Worm (Caenorhabditis elegans): ENCODE measurements around the gene mma-1.

DNA sequence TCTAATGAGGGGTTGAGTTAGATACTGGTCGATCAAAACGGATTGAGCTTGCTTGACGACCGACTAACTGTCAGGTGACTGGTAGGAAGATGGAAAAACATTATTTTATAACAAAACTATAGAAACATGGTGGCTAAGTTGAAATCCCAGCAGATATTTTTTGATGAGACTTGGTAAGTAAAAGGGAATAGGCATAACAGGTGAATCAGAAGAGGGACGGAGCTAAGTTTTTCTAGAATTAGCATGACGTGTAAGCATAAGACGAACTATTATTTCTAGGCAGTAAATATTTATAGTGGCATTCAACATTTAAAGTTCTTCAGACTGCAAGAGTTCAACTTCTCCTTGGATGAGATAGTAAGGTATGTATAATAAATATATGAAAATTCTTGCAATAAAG, 48.4 kb upstream of the mma-1 start, which contains the start of gene F56H9.8:
- TF ChIP-seq flt-1 (GFP tag; IDR thresholded peaks at IDR 0.05): no peak
- no peak for TF ChIP-seq ama-1 (optimal IDR thresholded peaks at IDR 0.05)
- no peak for TF ChIP-seq pes-1 (GFP tag; IDR thresholded peaks at IDR 0.05)
- TF ChIP-seq ceh-13 (GFP tag; optimal IDR thresholded peaks at IDR 0.05): no peak
- TF ChIP-seq hnd-1 (tag; optimal IDR thresholded peaks at IDR 0.05): no peak
- no peak for TF ChIP-seq hmg-4 (GFP tag; optimal IDR thresholded peaks at IDR 0.05)
- no peak for TF ChIP-seq B0310.2 (tag; optimal IDR thresholded peaks at IDR 0.05)
